Worm (Caenorhabditis elegans) whole organism, L2 larva: ENCODE results near the gene fbxb-2.

Experiments
- ama-1 ChIP-seq: fragments of 150-350 bp; optimal IDR thresholded peaks from 2 replicates; lab custom pipeline; 2018; ENCODE audit warnings: inconsistent platforms
- egl-27 ChIP-seq: sonication (generic microtip); optimal IDR thresholded peaks from 3 replicates; lab custom pipeline; 2017; ENCODE audit warnings: missing biosample characterization, missing genetic modification reagents, missing genetic modification characterization
- nhr-11 ChIP-seq: fragments of 150-350 bp; optimal IDR thresholded peaks from 2 replicates; lab custom pipeline; 2014; ENCODE audit warnings: missing biosample characterization, missing genetic modification characterization
- nhr-129 ChIP-seq: fragments of 150-350 bp; optimal IDR thresholded peaks from 2 replicates; lab custom pipeline; 2014; ENCODE audit warnings: missing biosample characterization, missing genetic modification characterization
- nhr-77 ChIP-seq: fragments of 150-350 bp; optimal IDR thresholded peaks from 2 replicates; lab custom pipeline; 2014; ENCODE audit warnings: missing biosample characterization, missing genetic modification characterization

ce11 chrV:19253520-19253919 is 16.4 kb upstream of the fbxb-2 start, which contains the start of gene F21D9.4:
- no peak for TF ChIP-seq nhr-11 (tag; lab: Kevin White, UChicago)
- no peak for TF ChIP-seq egl-27 (tag; lab: Kevin White, UChicago)
- no peak for TF ChIP-seq nhr-77 (tag; lab: Kevin White, UChicago)
- no peak for TF ChIP-seq ama-1 (lab: Kevin White, UChicago)
- no peak for TF ChIP-seq nhr-129 (tag; lab: Kevin White, UChicago)
